Worm (Caenorhabditis elegans) whole organism, midembryonic: ENCODE results near the gene W09H1.4.

Experiments used
- flt-1 ChIP-seq: fragments of 200-800 bp; sonication (Bioruptor generic); IDR thresholded peaks from 2 replicates; pipeline ENCODE4 v1.3.6; 2022; ENCODE audit warnings: missing genetic modification characterization, missing compliant biosample characterization
- klf-2 ChIP-seq: fragments of 200-800 bp; sonication (Bioruptor generic); conservative IDR thresholded peaks from 2 replicates; pipeline ENCODE4 v1.3.6; 2022; ENCODE audit warnings: missing genetic modification reagents, missing genetic modification characterization, missing compliant biosample characterization
- ztf-29 ChIP-seq: fragments of 200-800 bp; sonication (Bioruptor generic); IDR thresholded peaks from 2 replicates; pipeline ENCODE4 v1.3.6; 2022; ENCODE audit warnings: missing genetic modification reagents, missing genetic modification characterization, missing compliant biosample characterization

- TF ChIP-seq ztf-29 (GFP tag; lab: Robert Waterston, UW) (no peak), flt-1 (no peak), klf-2 (GFP tag; lab: Robert Waterston, UW) (no peak)
Measured at ce11 chrII:13215792-13216191, 32.5 kb downstream of the W09H1.4 start, which contains the start of gene F15D4.2.
